Worm (Caenorhabditis elegans): Measurements from ENCODE around the gene nekl-4.

DNA sequence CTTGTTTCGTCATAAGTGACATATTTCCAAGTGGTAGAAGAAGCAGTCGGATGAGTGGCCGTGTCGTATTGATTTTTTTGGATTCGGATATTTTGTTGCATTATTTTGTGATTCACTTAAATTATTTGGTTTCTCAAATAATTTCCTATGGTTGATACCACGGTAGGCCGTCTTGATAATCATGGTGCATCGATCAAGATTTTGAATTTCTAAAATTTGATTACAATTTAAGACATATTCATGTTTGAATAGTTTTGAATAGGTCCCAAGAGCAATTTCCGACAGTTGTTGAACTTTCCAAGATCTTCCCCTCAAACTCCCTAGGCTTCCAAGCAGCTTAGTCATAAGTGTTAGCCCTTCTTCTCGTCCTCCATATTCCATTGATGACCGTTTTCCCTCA lies 4.6 kb upstream of the nekl-4 start, which contains the start of gene D1044.4:
- TF ChIP-seq efl-1 (optimal IDR thresholded peaks at IDR 0.05) (no peak), efl-1 (GFP tag; optimal IDR thresholded peaks at IDR 0.05 in 1 of 2) (no peak), lin-14 (GFP tag; optimal IDR thresholded peaks at IDR 0.05) (no peak), nhr-11 (tag; optimal IDR thresholded peaks at IDR 0.05) (no peak), pqm-1 (tag; optimal IDR thresholded peaks at IDR 0.05) (no peak), ztf-4 (tag; optimal IDR thresholded peaks at IDR 0.05) (no peak), tbx-2 (tag; optimal IDR thresholded peaks at IDR 0.05) (no peak)

Data from whole organism, L1 larva.